Fruit fly (Drosophila melanogaster) S2 (cell line): ENCODE measurements around the gene tal-AA.

Experiments used
- CG8478 ChIP-seq: fragments of >200 bp; optimal IDR thresholded peaks from 2 replicates; lab custom pipeline; 2018
- CTCF ChIP-seq, 2 experiments: fragments of >200 bp; optimal IDR thresholded peaks; 2 replicates each; lab custom pipeline; 2018

Gene tal-AA

DNA sequence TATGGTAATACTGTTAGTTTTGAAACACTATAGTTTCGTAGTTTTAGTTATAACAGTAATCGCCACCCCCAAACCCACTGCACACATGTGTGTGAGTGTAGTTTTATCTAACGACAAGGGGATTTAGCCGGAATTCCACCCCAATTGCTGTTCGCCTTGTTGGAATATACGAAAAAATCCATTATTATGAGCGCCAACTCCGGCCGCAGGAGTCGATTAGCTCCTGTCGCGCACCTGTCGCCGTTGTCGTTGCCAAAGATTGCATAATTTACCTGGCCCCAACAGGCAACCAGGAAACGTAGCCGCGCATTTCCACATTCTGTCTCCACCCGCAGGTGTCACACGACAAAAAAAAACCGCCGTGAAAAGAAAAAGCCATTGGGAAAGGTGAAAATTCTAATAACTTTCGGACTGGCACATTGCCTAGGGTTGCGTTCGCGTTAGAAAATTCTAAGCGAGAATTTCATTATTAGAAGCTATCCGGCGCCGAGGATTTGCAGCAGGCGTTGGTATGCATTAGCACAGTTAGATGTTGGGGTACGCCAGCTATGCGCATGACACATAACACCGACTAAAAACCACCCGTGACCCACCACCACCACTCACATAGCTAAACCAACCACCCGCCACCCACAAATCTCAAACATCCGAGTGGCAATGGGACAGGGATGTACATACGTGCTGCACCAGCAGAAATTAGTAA is 9.6 kb upstream of the tal-AA start:
- no peak for TF ChIP-seq CG8478 (lab: Kevin White, UChicago)
- TF ChIP-seq CTCF (optimal IDR thresholded peaks at IDR 0.05; lab: Kevin White, UChicago), result no peak

dm6 chr3R:13803892-13804710 is 8.8 kb upstream of the tal-AA start:
- TF ChIP-seq CG8478 (lab: Kevin White, UChicago), result no peak
- no peak for TF ChIP-seq CTCF (optimal IDR thresholded peaks at IDR 0.05; lab: Kevin White, UChicago)

DNA sequence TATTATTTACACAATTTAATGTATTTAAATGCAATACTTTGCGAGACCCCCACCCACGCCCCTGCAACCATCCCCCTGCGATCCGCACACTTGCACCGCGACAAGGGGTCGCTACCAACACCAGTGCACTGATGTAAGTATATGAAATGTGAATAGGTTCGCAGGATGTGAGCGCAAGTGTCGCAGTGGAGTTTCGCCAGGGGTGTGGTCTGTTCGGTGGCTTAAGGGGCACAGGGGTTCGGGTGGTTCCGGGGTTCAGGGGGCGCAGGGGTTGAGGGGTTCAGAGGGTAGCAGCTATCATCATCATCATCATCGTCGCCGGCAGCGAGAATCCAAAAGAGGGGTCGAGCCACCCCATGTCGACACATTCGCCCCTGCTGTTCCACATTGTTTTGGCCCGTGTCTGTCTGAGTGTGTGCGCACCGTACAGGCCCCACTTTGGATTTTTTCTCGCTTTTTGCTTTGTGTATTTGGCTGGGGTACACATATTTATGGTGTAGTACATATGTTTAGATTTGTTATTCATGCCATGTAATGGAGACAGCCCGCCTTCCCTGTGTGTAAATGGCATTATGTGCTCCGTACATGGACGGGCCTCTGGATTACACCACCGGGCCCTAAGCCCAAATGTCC is 7.8 kb upstream of the tal-AA start:
- TF ChIP-seq CTCF (optimal IDR thresholded peaks at IDR 0.05; lab: Kevin White, UChicago) (no peak), CG8478 (lab: Kevin White, UChicago) (no peak)

dm6 chr3R:13806032-13806709 is 6.7 kb upstream of the tal-AA start:
- TF ChIP-seq CG8478 (lab: Kevin White, UChicago) (no peak), CTCF (optimal IDR thresholded peaks at IDR 0.05; lab: Kevin White, UChicago) (no peak)

dm6 chr3R:13806710-13807093 is 6.2 kb upstream of the tal-AA start:
- TF ChIP-seq CTCF (optimal IDR thresholded peaks at IDR 0.05; lab: Kevin White, UChicago), result no peak
- no peak for TF ChIP-seq CG8478 (lab: Kevin White, UChicago)

dm6 chr3R:13807330-13807729 is 5.6 kb upstream of the tal-AA start:
- no peak for TF ChIP-seq CG8478 (lab: Kevin White, UChicago)
- no peak for TF ChIP-seq CTCF (optimal IDR thresholded peaks at IDR 0.05; lab: Kevin White, UChicago)

dm6 chr3R:13807906-13808305 is 5.0 kb upstream of the tal-AA start:
- TF ChIP-seq CG8478 (lab: Kevin White, UChicago), result no peak
- no peak for TF ChIP-seq CTCF (optimal IDR thresholded peaks at IDR 0.05; lab: Kevin White, UChicago)

DNA sequence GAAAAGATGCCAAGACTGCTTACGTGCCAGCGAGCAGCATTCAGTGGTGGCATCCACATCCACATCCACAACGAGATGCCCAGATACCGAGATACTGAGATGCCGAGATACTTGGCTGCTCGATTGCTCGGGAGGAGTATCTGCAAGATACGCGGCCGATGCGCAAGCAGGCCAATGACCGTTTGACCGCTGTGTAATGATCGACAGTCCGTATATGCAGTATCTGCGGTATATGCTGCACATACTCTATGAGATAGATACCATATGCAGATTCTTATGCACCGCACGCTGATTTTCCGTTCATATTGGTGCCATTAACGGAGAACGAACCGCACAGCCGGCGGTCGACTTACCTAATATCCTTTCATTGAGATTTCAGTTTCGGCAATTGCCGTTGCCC is 3.6 kb upstream of the tal-AA start:
- TF ChIP-seq CG8478 (lab: Kevin White, UChicago) (no peak), CTCF (optimal IDR thresholded peaks at IDR 0.05; lab: Kevin White, UChicago) (no peak)

DNA sequence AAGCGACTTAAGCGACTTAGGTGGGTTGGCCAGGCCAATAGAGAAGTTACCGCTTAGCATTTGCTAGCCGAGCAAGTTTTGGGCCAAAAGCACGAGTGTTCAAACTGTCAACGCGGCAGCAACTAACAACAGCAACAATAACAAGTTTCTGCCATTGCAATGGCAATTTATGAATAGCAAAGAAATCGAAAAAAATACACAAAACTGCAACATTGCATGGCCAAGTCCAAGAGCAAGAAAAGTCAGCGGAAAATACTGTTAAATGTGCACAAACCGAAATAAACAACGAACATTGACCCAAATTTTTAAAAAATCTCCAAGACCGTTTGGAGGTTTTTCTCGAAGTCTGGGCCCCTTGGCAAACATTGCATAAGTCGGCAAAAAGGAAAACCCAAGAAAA is 2.6 kb upstream of the tal-AA start:
- TF ChIP-seq CG8478 (lab: Kevin White, UChicago) (no peak), CTCF (optimal IDR thresholded peaks at IDR 0.05; lab: Kevin White, UChicago) (no peak)

- no peak for TF ChIP-seq CG8478 (lab: Kevin White, UChicago)
- TF ChIP-seq CTCF (optimal IDR thresholded peaks at IDR 0.05; lab: Kevin White, UChicago), result no peak
Measured at dm6 chr3R:13811737-13812136, 1.2 kb upstream of the tal-AA start.

DNA sequence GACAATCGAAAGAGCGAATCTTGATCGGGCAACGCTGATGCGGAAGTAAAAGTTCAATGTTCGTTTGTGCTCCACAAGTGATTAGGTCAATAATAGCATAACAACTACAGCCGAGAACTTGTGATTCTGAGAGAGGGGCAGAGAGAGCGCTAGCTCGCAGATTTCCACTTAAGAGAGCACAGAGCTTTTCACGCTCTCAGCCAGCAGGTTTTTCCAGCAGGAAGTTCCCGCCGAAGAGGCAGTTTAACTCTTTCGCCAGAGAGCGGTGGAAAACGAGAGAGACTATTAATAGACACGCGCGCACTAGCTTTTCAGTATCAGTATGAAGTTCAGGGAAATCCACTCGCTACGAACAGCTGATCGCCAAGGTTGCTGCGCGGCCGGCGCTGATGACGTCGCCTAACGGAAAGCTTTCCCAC is 2.1 kb downstream of the tal-AA start:
- TF ChIP-seq CTCF (optimal IDR thresholded peaks at IDR 0.05; lab: Kevin White, UChicago) (no peak), CG8478 (lab: Kevin White, UChicago) (no peak)

DNA sequence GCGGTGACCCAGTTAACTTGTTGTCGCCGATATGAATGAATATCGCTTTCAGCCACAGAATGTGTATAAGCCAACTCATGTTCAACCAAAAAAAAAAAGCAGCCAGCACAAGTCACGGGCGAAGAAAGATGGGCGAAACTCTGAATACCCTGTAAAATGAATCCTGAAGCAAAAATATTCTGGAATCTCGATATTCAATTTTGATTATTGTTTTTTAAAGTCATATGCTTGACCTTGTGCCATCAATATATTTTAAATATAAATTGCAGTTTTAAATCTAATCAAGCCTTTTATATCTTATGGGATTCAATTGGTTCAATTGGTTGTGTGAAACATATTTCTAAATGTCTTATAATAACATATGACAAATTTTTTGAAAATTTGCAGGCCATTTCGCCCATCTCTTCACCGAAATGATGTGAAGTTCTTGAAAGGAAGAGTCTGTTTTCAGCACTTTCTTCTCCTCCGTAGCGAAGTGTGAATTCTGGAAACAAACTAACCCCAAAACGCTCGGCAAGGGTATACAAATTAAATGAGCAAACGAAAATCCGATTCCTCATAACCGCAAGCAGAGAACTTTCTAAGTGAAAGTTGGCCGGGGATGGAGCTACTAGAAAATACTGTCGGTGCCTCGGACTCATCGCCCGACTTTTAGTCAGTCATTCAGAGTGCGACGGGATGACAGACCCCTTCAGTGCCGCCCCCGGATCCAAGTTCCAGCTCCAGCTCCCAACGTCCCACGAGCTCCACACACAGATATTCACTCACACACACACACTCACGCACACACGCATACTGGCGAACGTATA is 2.9 kb downstream of the tal-AA start:
- no peak for TF ChIP-seq CTCF (optimal IDR thresholded peaks at IDR 0.05; lab: Kevin White, UChicago)
- TF ChIP-seq CG8478 (lab: Kevin White, UChicago), result no peak

- TF ChIP-seq CTCF (optimal IDR thresholded peaks at IDR 0.05; lab: Kevin White, UChicago), result no peak
- no peak for TF ChIP-seq CG8478 (lab: Kevin White, UChicago)
Measured at dm6 chr3R:13816375-13816711, 3.4 kb downstream of the tal-AA start.
